Fruit fly (Drosophila melanogaster): ENCODE data around the gene hep.
A peak's percentile ranks its signal among the peaks of the same experiment; 100 is the strongest.

hep gene

dm6 chrX:13128750-13129152 is 38.5 kb upstream of the hep start, which contains the start of the genes CG32638, CG15717 and MFS10 (continued):
- TF ChIP-seq kah (GFP tag; optimal IDR thresholded peaks at IDR 0.05) (no peak), BEAF-32 (GFP tag; optimal IDR thresholded peaks at IDR 0.05) (peak; percentile 54), CG33557 (GFP tag; optimal IDR thresholded peaks at IDR 0.05) (no peak), sr (GFP tag; IDR thresholded peaks at IDR 0.05) (no peak), CG7357 (GFP tag; IDR thresholded peaks at IDR 0.05) (no peak), lov (optimal IDR thresholded peaks at IDR 0.05) (no peak), lov (GFP tag; IDR thresholded peaks at IDR 0.05) (no peak), CG9215 (GFP tag; IDR thresholded peaks at IDR 0.05) (no peak), stwl (tag; optimal IDR thresholded peaks at IDR 0.05) (peak; percentile 78), CG8924 (tag; optimal IDR thresholded peaks at IDR 0.05) (peak; percentile 11), CG7786 (GFP tag; optimal IDR thresholded peaks at IDR 0.05) (no peak), ci (GFP tag; IDR thresholded peaks at IDR 0.05) (peak; percentile 70), lab (GFP tag; optimal IDR thresholded peaks at IDR 0.05) (peak; percentile 19), sob (GFP tag; IDR thresholded peaks at IDR 0.05) (peak; percentile 33; the same call in 1 of the 2 replicates), seq (GFP tag; IDR thresholded peaks at IDR 0.05) (no peak), bigmax (GFP tag; optimal IDR thresholded peaks at IDR 0.05) (peak; percentile 88), CG4328 (GFP tag; optimal IDR thresholded peaks at IDR 0.05) (no peak), trem (tag; optimal IDR thresholded peaks at IDR 0.05) (peak; percentile 56), unc-4 (GFP tag; IDR thresholded peaks at IDR 0.05; ENCODE audit: partially characterized antibody) (no peak), Xbp1 (GFP tag; optimal IDR thresholded peaks at IDR 0.05) (no peak), sima (GFP tag; optimal IDR thresholded peaks at IDR 0.05) (no peak), maf-S (GFP tag; optimal IDR thresholded peaks at IDR 0.05) (no peak), fru (optimal IDR thresholded peaks at IDR 0.05) (no peak), pfk (GFP tag; optimal IDR thresholded peaks at IDR 0.05) (peak; percentile 23), scrt (GFP tag; optimal IDR thresholded peaks at IDR 0.05) (peak; percentile 73), lilli (GFP tag; optimal IDR thresholded peaks at IDR 0.05) (peak; percentile 17), CG12299 (tag; optimal IDR thresholded peaks at IDR 0.05) (no peak), CG8765 (GFP tag; IDR thresholded peaks at IDR 0.05) (0 out of 2 replicates have a peak, but pooled peaks have one; percentile 23), Stat92E (GFP tag; optimal IDR thresholded peaks at IDR 0.05) (peak in 1 of 3 experiments; percentile 64), so (GFP tag; IDR thresholded peaks at IDR 0.05) (no peak; the same call in 2 of the 3 replicates), usp (GFP tag; optimal IDR thresholded peaks at IDR 0.05) (no peak), CG17802 (tag; optimal IDR thresholded peaks at IDR 0.05) (no peak), CG4404 (GFP tag; IDR thresholded peaks at IDR 0.05) (no peak), ase (GFP tag; IDR thresholded peaks at IDR 0.05) (no peak), mirr (GFP tag; optimal IDR thresholded peaks at IDR 0.05) (peak; percentile 28), Lpt (GFP tag; optimal IDR thresholded peaks at IDR 0.05) (no peak), CG17612 (GFP tag; IDR thresholded peaks at IDR 0.05) (no peak), CG12155 (GFP tag; optimal IDR thresholded peaks at IDR 0.05) (peak; percentile 13), amos (GFP tag; IDR thresholded peaks at IDR 0.05; ENCODE audit: partially characterized antibody) (peak; percentile 52), br (optimal IDR thresholded peaks at IDR 0.05) (no peak), Dad (GFP tag; optimal IDR thresholded peaks at IDR 0.05) (peak; percentile 17), CG10274 (GFP tag; optimal IDR thresholded peaks at IDR 0.05) (no peak), CG8388 (GFP tag; optimal IDR thresholded peaks at IDR 0.05) (no peak), CG17361 (GFP tag; IDR thresholded peaks at IDR 0.05) (no peak), CG1024 (GFP tag; IDR thresholded peaks at IDR 0.05) (no peak), CG30403 (GFP tag; optimal IDR thresholded peaks at IDR 0.05) (no peak), CG9797 (GFP tag; optimal IDR thresholded peaks at IDR 0.05) (peak; percentile 98), Ada2b (GFP tag; IDR thresholded peaks at IDR 0.05) (no peak), ewg (GFP tag; optimal IDR thresholded peaks at IDR 0.05) (peak; percentile 43), ap (GFP tag; IDR thresholded peaks at IDR 0.05) (no peak), CG33213 (GFP tag; optimal IDR thresholded peaks at IDR 0.05) (peak; percentile 60), Fer2 (tag; optimal IDR thresholded peaks at IDR 0.05) (no peak), CG1832 (GFP tag; optimal IDR thresholded peaks at IDR 0.05) (no peak)

All from whole organism, embryonic.